Fruit fly (Drosophila melanogaster): ENCODE results near the gene CG8679.

CG8679 gene

DNA sequence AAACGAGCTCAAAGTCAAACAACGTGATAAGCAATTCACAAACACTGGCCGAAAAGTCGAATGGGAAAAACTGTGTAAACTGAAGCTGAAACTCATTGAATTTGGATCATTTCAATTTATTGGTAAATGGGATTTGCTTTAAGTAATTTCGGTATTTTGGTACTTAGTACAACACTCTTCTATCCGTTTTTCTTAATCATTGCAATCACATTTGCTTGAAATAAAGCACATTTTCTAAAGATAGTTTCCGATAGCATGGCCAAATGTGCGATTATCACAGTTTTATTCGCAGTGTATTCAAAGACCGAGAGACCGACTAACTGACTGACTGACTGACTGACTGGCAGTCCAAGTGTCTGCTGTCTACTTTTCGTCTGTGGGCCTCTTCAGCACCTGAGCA, 21.8 kb downstream of the CG8679 start:
- TF ChIP-seq CG32121 (GFP tag; IDR thresholded peaks at IDR 0.05): peak; percentile 47; the same call in 1 of the 2 replicates
- peak; percentile 45 for TF ChIP-seq CG8159 (tag; optimal IDR thresholded peaks at IDR 0.05)
- no peak for TF ChIP-seq Pif1B (GFP tag; optimal IDR thresholded peaks at IDR 0.05)
- TF ChIP-seq gl (tag; optimal IDR thresholded peaks at IDR 0.05): no peak
- TF ChIP-seq Ets98B (GFP tag; IDR thresholded peaks at IDR 0.05): no peak
- TF ChIP-seq CG34367 (tag; optimal IDR thresholded peaks at IDR 0.05): peak; percentile 17
- peak; percentile 59 for TF ChIP-seq CG14655 (GFP tag; optimal IDR thresholded peaks at IDR 0.05)
- TF ChIP-seq CG4496 (GFP tag; IDR thresholded peaks at IDR 0.05): 0 out of 3 replicates have a peak, but pooled peaks have one; percentile 23
- TF ChIP-seq rn (GFP tag; IDR thresholded peaks at IDR 0.05): no peak
- peak; percentile 20 for TF ChIP-seq Pif1A (GFP tag; optimal IDR thresholded peaks at IDR 0.05)
- peak; percentile 50 for TF ChIP-seq CG9948 (tag; optimal IDR thresholded peaks at IDR 0.05)
- TF ChIP-seq CG13204 (GFP tag; optimal IDR thresholded peaks at IDR 0.05): no peak
- no peak for TF ChIP-seq EcR (GFP tag; optimal IDR thresholded peaks at IDR 0.05)
- 0 out of 3 replicates have a peak, but pooled peaks have one; percentile 20 for TF ChIP-seq fd96Ca (GFP tag; IDR thresholded peaks at IDR 0.05)
- peak; percentile 17 for TF ChIP-seq CG17806 (tag; optimal IDR thresholded peaks at IDR 0.05)
- TF ChIP-seq CG8301 (tag; optimal IDR thresholded peaks at IDR 0.05): peak; percentile 58
- TF ChIP-seq CG10348 (GFP tag; IDR thresholded peaks at IDR 0.05): no peak

DNA sequence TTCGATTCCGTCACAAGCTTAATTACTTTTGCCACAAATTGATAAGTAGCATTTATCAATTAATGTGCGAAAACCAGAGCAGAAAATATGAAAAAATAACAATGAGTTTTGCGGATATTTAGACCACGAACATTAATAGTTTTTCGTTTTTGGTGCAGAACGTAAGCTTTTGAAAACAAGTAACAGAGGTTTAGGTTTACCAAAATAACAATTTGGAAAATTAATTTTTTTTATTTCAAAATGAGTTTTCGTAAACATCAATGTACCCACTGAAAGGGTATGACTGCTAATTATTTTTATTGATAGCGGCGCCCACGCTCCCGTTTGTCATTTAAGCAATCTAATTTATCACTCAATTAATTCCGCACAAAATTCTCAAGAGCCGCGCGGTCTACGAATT, 23.0 kb downstream of the CG8679 start:
- TF ChIP-seq CG32121 (GFP tag; IDR thresholded peaks at IDR 0.05): no peak
- TF ChIP-seq D1 (tag; optimal IDR thresholded peaks at IDR 0.05): no peak
- no peak for TF ChIP-seq CG12605 (GFP tag; IDR thresholded peaks at IDR 0.05)
- no peak for TF ChIP-seq CG14655 (GFP tag; optimal IDR thresholded peaks at IDR 0.05)
- TF ChIP-seq CG34367 (tag; optimal IDR thresholded peaks at IDR 0.05): no peak
- TF ChIP-seq CG17806 (tag; optimal IDR thresholded peaks at IDR 0.05): no peak
- TF ChIP-seq Pif1A (GFP tag; optimal IDR thresholded peaks at IDR 0.05): no peak
- no peak for TF ChIP-seq EcR (GFP tag; optimal IDR thresholded peaks at IDR 0.05)
- TF ChIP-seq rn (GFP tag; IDR thresholded peaks at IDR 0.05): no peak
- no peak for TF ChIP-seq CG9948 (tag; optimal IDR thresholded peaks at IDR 0.05)
- no peak for TF ChIP-seq CG10348 (GFP tag; IDR thresholded peaks at IDR 0.05)
- no peak for TF ChIP-seq Pif1B (GFP tag; optimal IDR thresholded peaks at IDR 0.05)
- TF ChIP-seq CG4496 (GFP tag; IDR thresholded peaks at IDR 0.05): no peak

- TF ChIP-seq gl (tag; optimal IDR thresholded peaks at IDR 0.05) (no peak), CG10348 (GFP tag; IDR thresholded peaks at IDR 0.05) (no peak), CG9948 (tag; optimal IDR thresholded peaks at IDR 0.05) (no peak), Snoo (tag; optimal IDR thresholded peaks at IDR 0.05) (no peak), CG8301 (tag; optimal IDR thresholded peaks at IDR 0.05) (no peak), CG4496 (GFP tag; IDR thresholded peaks at IDR 0.05) (no peak), D1 (tag; optimal IDR thresholded peaks at IDR 0.05) (no peak), Pif1B (GFP tag; optimal IDR thresholded peaks at IDR 0.05) (no peak), CG32121 (GFP tag; IDR thresholded peaks at IDR 0.05) (no peak), rn (GFP tag; IDR thresholded peaks at IDR 0.05) (no peak), Pif1A (GFP tag; optimal IDR thresholded peaks at IDR 0.05) (no peak), CG34367 (tag; optimal IDR thresholded peaks at IDR 0.05) (no peak)
These were observed 29.0 kb downstream of the CG8679 start for dm6 chr2L:21189273-21189781.

DNA sequence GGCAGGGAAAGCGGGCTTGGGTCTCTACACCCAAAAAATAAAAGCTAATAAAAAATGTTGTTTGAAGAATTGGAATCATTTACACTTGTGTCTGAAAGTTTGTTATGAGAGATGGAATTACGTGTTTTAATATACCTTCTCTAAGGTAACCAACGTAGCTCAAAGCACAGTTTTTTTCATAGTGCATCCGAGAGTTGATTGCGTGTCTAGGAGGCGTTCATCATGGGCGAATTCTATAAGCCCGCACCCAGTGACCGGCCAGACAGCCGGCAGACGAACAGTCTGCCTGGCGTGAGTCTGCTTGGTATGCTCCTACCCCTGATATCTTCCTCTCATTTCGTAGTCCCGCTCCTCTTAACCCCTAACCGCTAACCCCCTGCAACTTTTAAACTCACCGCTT, 30.6 kb downstream of the CG8679 start:
- TF ChIP-seq gl (tag; optimal IDR thresholded peaks at IDR 0.05): no peak
- no peak for TF ChIP-seq CG12605 (GFP tag; IDR thresholded peaks at IDR 0.05)
- TF ChIP-seq CG13204 (GFP tag; optimal IDR thresholded peaks at IDR 0.05): no peak
- no peak for TF ChIP-seq CG10348 (GFP tag; IDR thresholded peaks at IDR 0.05)
- TF ChIP-seq CG15710 (tag; optimal IDR thresholded peaks at IDR 0.05): no peak
- TF ChIP-seq fd96Ca (GFP tag; IDR thresholded peaks at IDR 0.05): no peak
- no peak for TF ChIP-seq CG8159 (tag; optimal IDR thresholded peaks at IDR 0.05)
- no peak for TF ChIP-seq rn (GFP tag; IDR thresholded peaks at IDR 0.05)
- TF ChIP-seq EcR (GFP tag; optimal IDR thresholded peaks at IDR 0.05): no peak
- no peak for TF ChIP-seq Pif1A (GFP tag; optimal IDR thresholded peaks at IDR 0.05)
- no peak for TF ChIP-seq CG9948 (tag; optimal IDR thresholded peaks at IDR 0.05)
- no peak for TF ChIP-seq Pif1B (GFP tag; optimal IDR thresholded peaks at IDR 0.05)
- TF ChIP-seq D1 (tag; optimal IDR thresholded peaks at IDR 0.05): no peak
- TF ChIP-seq Ets98B (GFP tag; IDR thresholded peaks at IDR 0.05): no peak
- no peak for TF ChIP-seq CG4496 (GFP tag; IDR thresholded peaks at IDR 0.05)
- TF ChIP-seq CG34367 (tag; optimal IDR thresholded peaks at IDR 0.05): no peak
- no peak for TF ChIP-seq CG32121 (GFP tag; IDR thresholded peaks at IDR 0.05)
- no peak for TF ChIP-seq CG14655 (GFP tag; optimal IDR thresholded peaks at IDR 0.05)
- no peak for TF ChIP-seq CG8301 (tag; optimal IDR thresholded peaks at IDR 0.05)
- no peak for TF ChIP-seq CG17806 (tag; optimal IDR thresholded peaks at IDR 0.05)

dm6 chr2L:21179615-21180031, 38.7 kb downstream of the CG8679 start, which contains the start of the genes bur and Mcm10:
TSS of gene bur (minus strand) at chr2L:21179683.
TSS of gene Mcm10 (plus strand) at chr2L:21179933.
- TF ChIP-seq CG13204 (GFP tag; optimal IDR thresholded peaks at IDR 0.05) (no peak), CG14655 (GFP tag; optimal IDR thresholded peaks at IDR 0.05) (no peak), rn (GFP tag; IDR thresholded peaks at IDR 0.05) (no peak), CG4496 (GFP tag; IDR thresholded peaks at IDR 0.05) (no peak), CG32121 (GFP tag; IDR thresholded peaks at IDR 0.05) (no peak), Pif1B (GFP tag; optimal IDR thresholded peaks at IDR 0.05) (no peak), fd96Ca (GFP tag; IDR thresholded peaks at IDR 0.05) (no peak), EcR (GFP tag; optimal IDR thresholded peaks at IDR 0.05) (no peak), CG17806 (tag; optimal IDR thresholded peaks at IDR 0.05) (no peak), gl (tag; optimal IDR thresholded peaks at IDR 0.05) (no peak), CG34367 (tag; optimal IDR thresholded peaks at IDR 0.05) (no peak), Pif1A (GFP tag; optimal IDR thresholded peaks at IDR 0.05) (no peak), Ets98B (GFP tag; IDR thresholded peaks at IDR 0.05) (no peak), CG10348 (GFP tag; IDR thresholded peaks at IDR 0.05) (no peak), CG9948 (tag; optimal IDR thresholded peaks at IDR 0.05) (no peak), CG8301 (tag; optimal IDR thresholded peaks at IDR 0.05) (no peak), CG12605 (GFP tag; IDR thresholded peaks at IDR 0.05) (no peak), Snoo (tag; optimal IDR thresholded peaks at IDR 0.05) (no peak)

DNA sequence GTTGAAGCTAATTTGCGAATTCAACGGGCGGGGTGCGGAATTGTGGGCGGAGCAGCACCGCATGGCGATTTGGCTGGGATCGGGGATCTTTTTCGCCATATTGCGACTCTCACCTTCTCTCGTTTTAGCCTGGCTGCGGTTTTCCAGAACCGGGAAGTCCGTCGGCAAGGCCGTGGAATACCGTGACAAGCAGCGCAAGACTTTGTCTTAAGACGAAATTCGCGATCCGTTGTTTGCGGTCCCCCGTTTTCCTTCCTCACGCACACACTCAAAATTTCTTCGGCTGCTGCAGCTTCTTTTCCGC, 39.2 kb downstream of the CG8679 start:
- 0 out of 3 replicates have a peak, but pooled peaks have one; percentile 26 for TF ChIP-seq CG4496 (GFP tag; IDR thresholded peaks at IDR 0.05)
- TF ChIP-seq Ets98B (GFP tag; IDR thresholded peaks at IDR 0.05): no peak

Data from whole organism, pupa.